Worm (Caenorhabditis elegans): ENCODE data around the gene Y17G7B.22.

- TF ChIP-seq lin-15B (tag; optimal IDR thresholded peaks at IDR 0.05) (no peak), unc-30 (tag; optimal IDR thresholded peaks at IDR 0.05) (no peak), mdl-1 (tag; optimal IDR thresholded peaks at IDR 0.05) (no peak), mab-9 (GFP tag; IDR thresholded peaks at IDR 0.05) (no peak), zag-1 (tag; optimal IDR thresholded peaks at IDR 0.05) (no peak), nhr-237 (tag; optimal IDR thresholded peaks at IDR 0.05) (no peak), lin-39 (tag; optimal IDR thresholded peaks at IDR 0.05) (no peak), skn-1 (tag; optimal IDR thresholded peaks at IDR 0.05) (no peak), ztf-4 (tag; optimal IDR thresholded peaks at IDR 0.05) (no peak), egl-27 (tag; optimal IDR thresholded peaks at IDR 0.05) (no peak), ces-1 (GFP tag; optimal IDR thresholded peaks at IDR 0.05) (no peak), nhr-85 (tag) (no peak)
Observed at ce11 chrII:12088833-12089232, 21.0 kb downstream of the Y17G7B.22 start, which contains the start of gene cnt-1.
